Worm (Caenorhabditis elegans) whole organism, mixed stage, embryonic: ENCODE data around the gene F54D5.7.

ENCODE experiments used
- M03D4.4 ChIP-seq: sonication (generic microtip); optimal IDR thresholded peaks from 2 replicates; lab custom pipeline; 2017; ENCODE audit warnings: mild to moderate bottlenecking, missing genetic modification characterization, missing compliant biosample characterization
- bed-3 ChIP-seq: fragments of 200-800 bp; sonication (Bioruptor generic); optimal IDR thresholded peaks from 3 replicates; lab custom pipeline; 2018; ENCODE audit warnings: mild to moderate bottlenecking, missing genetic modification characterization, moderate library complexity, missing compliant biosample characterization
- ceh-39 ChIP-seq: fragments of 150-350 bp; optimal IDR thresholded peaks from 2 replicates; lab custom pipeline; 2014; ENCODE audit warnings: missing biosample characterization, missing genetic modification characterization
- ceh-43 ChIP-seq: fragments of 200-800 bp; sonication (Bioruptor generic); optimal IDR thresholded peaks from 2 replicates; lab custom pipeline; 2018; ENCODE audit warnings: mild to moderate bottlenecking, missing genetic modification characterization, moderate library complexity, missing compliant biosample characterization
- ceh-83 ChIP-seq: fragments of 200-800 bp; sonication (Bioruptor generic); optimal IDR thresholded peaks from 2 replicates; lab custom pipeline; 2018; ENCODE audit warnings: mild to moderate bottlenecking, missing genetic modification characterization, missing compliant biosample characterization
- ces-1 ChIP-seq: fragments of 150-350 bp; optimal IDR thresholded peaks from 2 replicates; lab custom pipeline; 2014; ENCODE audit warnings: missing biosample characterization, missing genetic modification reagents, missing genetic modification characterization
- cnd-1 ChIP-seq: fragments of 200-800 bp; sonication (Bioruptor generic); optimal IDR thresholded peaks from 2 replicates; lab custom pipeline; 2018; ENCODE audit warnings: mild to moderate bottlenecking, missing genetic modification characterization, missing compliant biosample characterization
- drap-1 ChIP-seq: fragments of 200-800 bp; sonication (Bioruptor generic); optimal IDR thresholded peaks from 3 replicates; lab custom pipeline; 2018; ENCODE audit warnings: mild to moderate bottlenecking, missing genetic modification characterization, missing compliant biosample characterization
- elt-1 ChIP-seq: sonication (generic microtip); optimal IDR thresholded peaks from 2 replicates; lab custom pipeline; 2017; ENCODE audit warnings: missing genetic modification characterization, mild to moderate bottlenecking, missing compliant biosample characterization, antibody characterized with exemption, moderate library complexity, borderline replicate concordance; ENCODE audit not compliant: insufficient read depth
- elt-3 ChIP-seq: fragments of 150-350 bp; optimal IDR thresholded peaks from 2 replicates; lab custom pipeline; 2014; ENCODE audit warnings: missing biosample characterization, missing genetic modification characterization
- flh-1 ChIP-seq: fragments of 200-800 bp; sonication (Bioruptor generic); optimal IDR thresholded peaks from 2 replicates; lab custom pipeline; 2018; ENCODE audit warnings: mild to moderate bottlenecking, missing genetic modification characterization, moderate library complexity, missing compliant biosample characterization
- ham-2 ChIP-seq: fragments of 200-800 bp; sonication (Bioruptor generic); optimal IDR thresholded peaks from 2 replicates; lab custom pipeline; 2018; ENCODE audit warnings: mild to moderate bottlenecking, missing genetic modification characterization, missing compliant biosample characterization
- hlh-1 ChIP-seq: fragments of 150-350 bp; optimal IDR thresholded peaks from 2 replicates; lab custom pipeline; 2014; ENCODE audit warnings: missing biosample characterization, missing genetic modification reagents, missing genetic modification characterization
- lin-13 ChIP-seq: fragments of 150-350 bp; optimal IDR thresholded peaks from 2 replicates; lab custom pipeline; 2014; ENCODE audit warnings: missing biosample characterization, missing genetic modification characterization
- lin-32 ChIP-seq: fragments of 200-800 bp; sonication (Bioruptor generic); optimal IDR thresholded peaks from 2 replicates; lab custom pipeline; 2018; ENCODE audit warnings: mild to moderate bottlenecking, missing genetic modification characterization, missing compliant biosample characterization
- lsy-2 ChIP-seq: fragments of 150-350 bp; optimal IDR thresholded peaks from 2 replicates; lab custom pipeline; 2014; ENCODE audit warnings: missing biosample characterization, missing genetic modification characterization
- mab-5 ChIP-seq: fragments of 150-350 bp; optimal IDR thresholded peaks from 2 replicates; lab custom pipeline; 2014; ENCODE audit warnings: missing biosample characterization, missing genetic modification characterization
- mep-1 ChIP-seq: fragments of 150-350 bp; optimal IDR thresholded peaks from 2 replicates; lab custom pipeline; 2017; ENCODE audit warnings: missing biosample characterization, missing genetic modification reagents, missing genetic modification characterization, inconsistent platforms
- mls-2 ChIP-seq: sonication (generic microtip); optimal IDR thresholded peaks from 2 replicates; lab custom pipeline; 2016; ENCODE audit warnings: mild to moderate bottlenecking, missing genetic modification characterization, moderate library complexity, missing compliant biosample characterization
- nhr-12 ChIP-seq: fragments of 150-350 bp; optimal IDR thresholded peaks from 2 replicates; lab custom pipeline; 2014; ENCODE audit warnings: missing biosample characterization, missing genetic modification characterization
- nhr-2 ChIP-seq: fragments of 150-350 bp; optimal IDR thresholded peaks from 2 replicates; lab custom pipeline; 2014; ENCODE audit warnings: missing biosample characterization, missing genetic modification characterization
- nhr-237 ChIP-seq: fragments of 150-350 bp; optimal IDR thresholded peaks from 2 replicates; lab custom pipeline; 2014; ENCODE audit warnings: missing biosample characterization, missing genetic modification characterization
- nhr-28 ChIP-seq: fragments of 150-350 bp; optimal IDR thresholded peaks from 2 replicates; lab custom pipeline; 2014; ENCODE audit warnings: missing biosample characterization, missing genetic modification characterization
- nhr-76 ChIP-seq: sonication (generic microtip); optimal IDR thresholded peaks from 2 replicates; lab custom pipeline; 2017; ENCODE audit warnings: missing biosample characterization, missing genetic modification characterization
- pha-4 ChIP-seq: fragments of 150-350 bp; optimal IDR thresholded peaks from 2 replicates; lab custom pipeline; 2018; ENCODE audit warnings: missing biosample characterization, missing genetic modification reagents, missing genetic modification characterization
- sem-2 ChIP-seq: fragments of 200-800 bp; sonication (Bioruptor generic); optimal IDR thresholded peaks from 2 replicates; lab custom pipeline; 2018; ENCODE audit warnings: mild to moderate bottlenecking, missing genetic modification characterization, missing compliant biosample characterization
- snpc-4 ChIP-seq: fragments of 150-350 bp; optimal IDR thresholded peaks from 2 replicates; lab custom pipeline; 2014; ENCODE audit warnings: missing biosample characterization, missing genetic modification characterization
- sptf-1 ChIP-seq: sonication (generic microtip); optimal IDR thresholded peaks from 2 replicates; lab custom pipeline; 2017; ENCODE audit warnings: mild to moderate bottlenecking, missing genetic modification characterization, moderate library complexity, missing compliant biosample characterization
- tbx-8 ChIP-seq: fragments of 200-800 bp; sonication (Bioruptor generic); optimal IDR thresholded peaks from 2 replicates; lab custom pipeline; 2018; ENCODE audit warnings: mild to moderate bottlenecking, missing genetic modification characterization, moderate library complexity, missing compliant biosample characterization
- unc-120 ChIP-seq: sonication (generic microtip); optimal IDR thresholded peaks from 2 replicates; lab custom pipeline; 2017; ENCODE audit warnings: missing genetic modification characterization, missing compliant biosample characterization; ENCODE audit not compliant: poor library complexity, severe bottlenecking
- unc-39 ChIP-seq: fragments of 150-350 bp; optimal IDR thresholded peaks from 2 replicates; lab custom pipeline; 2014; ENCODE audit warnings: missing biosample characterization, missing genetic modification characterization
- unc-62 ChIP-seq: fragments of 150-350 bp; optimal IDR thresholded peaks from 2 replicates; lab custom pipeline; 2014; ENCODE audit warnings: missing biosample characterization, missing genetic modification reagents, missing genetic modification characterization
- zip-8 ChIP-seq: fragments of 150-350 bp; optimal IDR thresholded peaks from 2 replicates; lab custom pipeline; 2014; ENCODE audit warnings: missing biosample characterization, missing genetic modification characterization
- ztf-11 ChIP-seq: fragments of 150-350 bp; optimal IDR thresholded peaks from 2 replicates; lab custom pipeline; 2014; ENCODE audit warnings: missing biosample characterization, missing genetic modification characterization

The F54D5.7 gene

DNA sequence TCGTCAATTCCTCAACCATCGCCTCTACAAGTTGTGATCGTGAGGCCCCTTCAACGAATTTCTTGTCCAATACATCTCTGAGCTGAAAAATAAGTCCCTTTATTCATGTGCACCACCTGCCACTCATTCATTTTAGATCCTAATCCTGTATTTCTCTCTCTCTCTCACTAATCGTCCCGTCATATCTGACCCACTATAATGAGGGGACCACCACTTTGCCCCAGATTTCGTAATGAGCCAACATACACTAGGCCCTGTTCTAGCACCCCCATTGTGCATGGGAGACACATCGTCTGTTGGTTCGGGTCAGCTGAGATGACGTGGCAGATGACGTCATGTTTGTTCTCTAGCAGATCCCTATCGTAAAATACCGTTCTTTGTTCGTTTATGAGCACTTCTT is 11.9 kb upstream of the F54D5.7 start:
- TF ChIP-seq unc-120 (tag; lab: Kevin White, UChicago) (no peak), M03D4.4 (tag; lab: Kevin White, UChicago) (no peak), sem-2 (GFP tag; lab: Kevin White, UChicago) (peak; percentile 40), mep-1 (tag; lab: Kevin White, UChicago) (no peak), snpc-4 (tag; lab: Kevin White, UChicago) (no peak), lsy-2 (no peak), pha-4 (tag; lab: Kevin White, UChicago) (no peak), ham-2 (GFP tag; lab: Kevin White, UChicago) (no peak), nhr-237 (tag; lab: Kevin White, UChicago) (no peak), zip-8 (no peak), lin-13 (tag; lab: Kevin White, UChicago) (no peak), nhr-28 (tag; lab: Kevin White, UChicago) (no peak), ceh-39 (peak; percentile 41), ces-1 (GFP tag; lab: Kevin White, UChicago) (peak; percentile 35), nhr-2 (tag; lab: Kevin White, UChicago) (peak; percentile 82), elt-3 (tag; lab: Kevin White, UChicago) (no peak), mab-5 (tag; lab: Kevin White, UChicago) (no peak), flh-1 (no peak), unc-62 (peak; percentile 45), unc-39 (tag; lab: Kevin White, UChicago) (no peak), cnd-1 (tag; lab: Kevin White, UChicago) (peak; percentile 66), ztf-11 (tag; lab: Kevin White, UChicago) (peak; percentile 22), lin-32 (GFP tag; lab: Kevin White, UChicago) (no peak), mls-2 (tag; lab: Kevin White, UChicago) (peak; percentile 73), nhr-12 (tag; lab: Kevin White, UChicago) (no peak), elt-1 (no peak), sptf-1 (tag; lab: Kevin White, UChicago) (peak; percentile 76), ceh-83 (GFP tag; lab: Kevin White, UChicago) (no peak), drap-1 (GFP tag; lab: Kevin White, UChicago) (peak; percentile 61), hlh-1 (tag; lab: Kevin White, UChicago) (no peak), tbx-8 (no peak), nhr-76 (no peak), ceh-43 (GFP tag; lab: Kevin White, UChicago) (peak; percentile 20)
- TF ChIP-seq, all 35 proteins: peak for 11

DNA sequence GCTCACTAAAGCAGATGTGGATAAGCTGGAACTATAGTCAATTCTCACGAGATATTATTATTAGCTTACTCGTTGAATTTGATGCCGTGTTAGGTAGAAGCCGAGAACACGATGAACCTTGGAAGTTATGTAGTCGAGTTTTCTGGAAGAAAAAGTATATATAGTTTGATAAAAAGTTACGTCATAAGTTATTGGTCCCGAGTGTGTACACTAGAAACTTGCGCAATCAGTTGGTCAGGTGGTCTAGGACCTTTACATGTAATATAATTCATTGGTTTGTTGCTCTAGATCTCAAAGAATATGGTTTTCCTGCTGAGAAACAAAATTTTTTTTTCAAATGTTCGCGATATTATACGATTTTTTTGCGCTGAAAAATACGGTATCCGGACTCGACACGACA is 11.4 kb upstream of the F54D5.7 start:
- peak; percentile 99 for TF ChIP-seq zip-8
- no peak for TF ChIP-seq mab-5 (tag; lab: Kevin White, UChicago)

DNA sequence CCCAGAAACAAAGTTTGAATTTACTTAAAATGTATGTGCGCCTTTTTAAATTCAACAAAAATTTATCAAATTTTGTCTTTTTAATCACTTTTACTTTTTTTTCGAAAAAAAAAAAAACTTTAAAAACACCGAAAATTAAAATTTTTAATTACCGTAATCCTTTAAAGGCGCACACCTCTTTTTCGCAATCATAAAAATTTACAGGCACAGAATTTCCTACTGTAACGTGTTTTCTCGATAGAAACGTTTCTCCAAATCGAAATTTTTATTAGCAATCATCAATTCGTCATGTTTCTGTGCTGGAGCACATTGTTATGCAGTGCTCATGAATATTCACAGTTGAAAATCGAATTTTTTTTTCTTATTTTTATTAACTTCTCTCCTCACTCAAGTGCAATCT is 10.8 kb upstream of the F54D5.7 start:
- TF ChIP-seq pha-4 (tag; lab: Kevin White, UChicago) (no peak), ces-1 (GFP tag; lab: Kevin White, UChicago) (peak; percentile 36)

DNA sequence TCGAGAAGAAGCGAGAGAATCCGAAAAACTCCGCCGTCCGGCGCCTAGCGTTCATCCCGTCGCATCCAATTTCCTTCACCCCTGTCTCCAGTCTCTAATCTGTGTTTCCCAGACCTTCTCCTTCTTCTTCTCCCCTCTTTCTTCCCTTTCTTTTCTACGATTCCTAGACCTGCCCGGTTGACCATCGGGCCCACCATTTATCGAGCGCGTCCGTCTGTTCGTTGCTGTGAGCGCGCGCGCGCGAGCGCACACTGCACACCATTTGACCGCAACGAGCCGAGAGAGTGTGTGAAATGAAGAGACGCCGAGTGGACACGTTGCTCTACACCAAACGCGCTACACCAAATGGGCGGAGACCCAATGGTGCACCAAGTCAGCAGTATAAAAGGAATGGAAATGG is 10.2 kb upstream of the F54D5.7 start:
- TF ChIP-seq flh-1 (no peak), lsy-2 (no peak), pha-4 (tag; lab: Kevin White, UChicago) (no peak), unc-62 (peak; percentile 67), snpc-4 (tag; lab: Kevin White, UChicago) (no peak), zip-8 (no peak), ces-1 (GFP tag; lab: Kevin White, UChicago) (no peak), tbx-8 (no peak), cnd-1 (tag; lab: Kevin White, UChicago) (peak; percentile 52), elt-1 (no peak), ceh-39 (peak; percentile 76), lin-32 (GFP tag; lab: Kevin White, UChicago) (no peak), elt-3 (tag; lab: Kevin White, UChicago) (no peak), bed-3 (GFP tag; lab: Kevin White, UChicago) (no peak), unc-120 (tag; lab: Kevin White, UChicago) (peak; percentile 6), ham-2 (GFP tag; lab: Kevin White, UChicago) (peak; percentile 37), sptf-1 (tag; lab: Kevin White, UChicago) (peak; percentile 89), mls-2 (tag; lab: Kevin White, UChicago) (peak; percentile 40), nhr-2 (tag; lab: Kevin White, UChicago) (peak; percentile 46), ceh-43 (GFP tag; lab: Kevin White, UChicago) (no peak), mep-1 (tag; lab: Kevin White, UChicago) (peak; percentile 62), hlh-1 (tag; lab: Kevin White, UChicago) (peak; percentile 60)
